Fruit fly (Drosophila melanogaster): ENCODE measurements around the gene dj.

The dj gene

dm6 chr3R:7074297-7075114, 15.4 kb downstream of the dj start, which contains the start of the genes Ufl1 and CG1943 (continued):
- TF ChIP-seq CG17568 (GFP tag; optimal IDR thresholded peaks at IDR 0.05): no peak
- TF ChIP-seq CG6854 (GFP tag; optimal IDR thresholded peaks at IDR 0.05): peak; percentile 38
- no peak for TF ChIP-seq tio (GFP tag; optimal IDR thresholded peaks at IDR 0.05)
- peak; percentile 46 for TF ChIP-seq CG4617 (GFP tag; optimal IDR thresholded peaks at IDR 0.05; ENCODE audit: borderline replicate concordance)
- peak; percentile 81 for TF ChIP-seq Sry-δ (GFP tag; optimal IDR thresholded peaks at IDR 0.05)
- TF ChIP-seq BEAF-32 (GFP tag; optimal IDR thresholded peaks at IDR 0.05): peak; percentile 93
- no peak for TF ChIP-seq NC2α (GFP tag; optimal IDR thresholded peaks at IDR 0.05)
- TF ChIP-seq CG6254 (GFP tag; optimal IDR thresholded peaks at IDR 0.05): peak; percentile 3
- no peak for TF ChIP-seq CG1647 (GFP tag; optimal IDR thresholded peaks at IDR 0.05)
- TF ChIP-seq sr (GFP tag; IDR thresholded peaks at IDR 0.05): no peak
- TF ChIP-seq gfzf (GFP tag; optimal IDR thresholded peaks at IDR 0.05): peak; percentile 95
- TF ChIP-seq CTCF (GFP tag; optimal IDR thresholded peaks at IDR 0.05): peak; percentile 96
- TF ChIP-seq Neu2 (GFP tag; optimal IDR thresholded peaks at IDR 0.05; ENCODE audit: borderline replicate concordance): no peak
- peak; percentile 34 for TF ChIP-seq CG15479 (GFP tag; optimal IDR thresholded peaks at IDR 0.05)
- TF ChIP-seq Dll (GFP tag; IDR thresholded peaks at IDR 0.05; ENCODE audit: partially characterized antibody): no peak
- no peak for TF ChIP-seq B-H2 (GFP tag; optimal IDR thresholded peaks at IDR 0.05)
- peak; percentile 7 for TF ChIP-seq lab (GFP tag; optimal IDR thresholded peaks at IDR 0.05)
- TF ChIP-seq jigr1 (GFP tag; IDR thresholded peaks at IDR 0.05): no peak
- TF ChIP-seq Sin3A (optimal IDR thresholded peaks at IDR 0.05): peak; percentile 88
- no peak for TF ChIP-seq CG4282 (GFP tag; optimal IDR thresholded peaks at IDR 0.05)
- no peak for TF ChIP-seq Awh (GFP tag; IDR thresholded peaks at IDR 0.05)
- TF ChIP-seq CG7928 (GFP tag; optimal IDR thresholded peaks at IDR 0.05): no peak
- TF ChIP-seq wdn (GFP tag; IDR thresholded peaks at IDR 0.05): no peak
- TF ChIP-seq CG7963 (GFP tag; IDR thresholded peaks at IDR 0.05; ENCODE audit: partially characterized antibody): no peak
- TF ChIP-seq phol (tag; optimal IDR thresholded peaks at IDR 0.05): peak; percentile 21
- peak; percentile 67 for TF ChIP-seq CoRest (tag; optimal IDR thresholded peaks at IDR 0.05)
- no peak for TF ChIP-seq schlank (tag; optimal IDR thresholded peaks at IDR 0.05)
- no peak for TF ChIP-seq dan (GFP tag; IDR thresholded peaks at IDR 0.05)
- peak; percentile 60 for TF ChIP-seq Ets97D (GFP tag; optimal IDR thresholded peaks at IDR 0.05)
- no peak for TF ChIP-seq tup (GFP tag; optimal IDR thresholded peaks at IDR 0.05)
- no peak for TF ChIP-seq cad (GFP tag; optimal IDR thresholded peaks at IDR 0.05)
- no peak for TF ChIP-seq sim (GFP tag; IDR thresholded peaks at IDR 0.05)
- TF ChIP-seq Asciz (GFP tag; optimal IDR thresholded peaks at IDR 0.05): no peak
- peak; percentile 5 for TF ChIP-seq wek (GFP tag; optimal IDR thresholded peaks at IDR 0.05)
- TF ChIP-seq sens-2 (GFP tag; IDR thresholded peaks at IDR 0.05): no peak
- TF ChIP-seq onecut (GFP tag; IDR thresholded peaks at IDR 0.05): peak; percentile 90
- peak; percentile 55 for TF ChIP-seq stwl (tag; optimal IDR thresholded peaks at IDR 0.05)
- TF ChIP-seq CG18262 (tag; optimal IDR thresholded peaks at IDR 0.05): no peak
- TF ChIP-seq esg (GFP tag; conservative IDR thresholded peaks at IDR 0.05): no peak
- no peak for TF ChIP-seq HHEX (GFP tag; optimal IDR thresholded peaks at IDR 0.05)
- TF ChIP-seq Max (GFP tag; optimal IDR thresholded peaks at IDR 0.05): peak; percentile 25
- TF ChIP-seq insv (GFP tag; optimal IDR thresholded peaks at IDR 0.05): peak in 1 of 2 experiments; percentile 31
- TF ChIP-seq nau (GFP tag; optimal IDR thresholded peaks at IDR 0.05): peak; percentile 74
- TF ChIP-seq pan (optimal IDR thresholded peaks at IDR 0.05): no peak
- TF ChIP-seq pan (GFP tag; optimal IDR thresholded peaks at IDR 0.05 in 1 of 2, IDR thresholded peaks at IDR 0.05 in 1 of 2): no peak
- TF ChIP-seq Hsf (GFP tag; optimal IDR thresholded peaks at IDR 0.05): peak; percentile 19
- peak; percentile 19 for TF ChIP-seq CG12769 (tag; optimal IDR thresholded peaks at IDR 0.05)
- TF ChIP-seq CG17359 (tag; optimal IDR thresholded peaks at IDR 0.05): no peak
- no peak for TF ChIP-seq CG13624 (GFP tag; optimal IDR thresholded peaks at IDR 0.05)
- TF ChIP-seq cwo (GFP tag; optimal IDR thresholded peaks at IDR 0.05): no peak
